Fruit fly (Drosophila melanogaster) Kc167 (cell line): Measurements from ENCODE around the gene CG43092.

Experiments
- Sin3A ChIP-seq: fragments of >200 bp; optimal IDR thresholded peaks from 2 replicates; lab custom pipeline; 2018; ENCODE audit warnings: missing external identifiers
- h ChIP-seq: fragments of >200 bp; optimal IDR thresholded peaks from 3 replicates; lab custom pipeline; 2018; ENCODE audit warnings: missing external identifiers
- insv ChIP-seq: fragments of >200 bp; optimal IDR thresholded peaks from 3 replicates; lab custom pipeline; 2018; ENCODE audit warnings: missing external identifiers
- psq ChIP-seq: fragments of >200 bp; optimal IDR thresholded peaks from 2 replicates; lab custom pipeline; 2017; ENCODE audit warnings: missing external identifiers

- TF ChIP-seq Sin3A (lab: Kevin White, UChicago): no peak
- no peak for TF ChIP-seq psq (lab: Kevin White, UChicago)
- no peak for TF ChIP-seq insv (lab: Kevin White, UChicago)
- TF ChIP-seq h (lab: Kevin White, UChicago): no peak
These were observed 42.0 kb downstream of the CG43092 start for dm6 chr3R:22727456-22727833.
